Fruit fly (Drosophila melanogaster) whole organism, embryonic: ENCODE results near the gene CG5180.
A peak's percentile ranks its signal among the peaks of the same experiment; 100 is the strongest.

Experiments used
- Bteb2 ChIP-seq: fragments of 200-800 bp; sonication (Bioruptor generic); optimal IDR thresholded peaks from 2 replicates; lab custom pipeline; 2016; ENCODE audit warnings: missing biosample characterization, missing genetic modification characterization
- C15 ChIP-seq: fragments of 200-800 bp; sonication (Bioruptor generic); IDR thresholded peaks from 3 replicates; pipeline ENCODE4 v1.3.6; 2022; ENCODE audit warnings: missing biosample characterization, missing genetic modification characterization
- CG10543 ChIP-seq: fragments of 200-800 bp; sonication (Bioruptor generic); optimal IDR thresholded peaks from 3 replicates; lab custom pipeline; 2017; ENCODE audit warnings: missing biosample characterization, mild to moderate bottlenecking, missing genetic modification characterization, moderate library complexity
- CG11398 ChIP-seq: fragments of 200-800 bp; sonication (Bioruptor generic); optimal IDR thresholded peaks from 2 replicates; lab custom pipeline; 2016; ENCODE audit warnings: missing biosample characterization, missing genetic modification characterization
- CG11504 ChIP-seq: fragments of 200-800 bp; sonication (Bioruptor generic); optimal IDR thresholded peaks from 3 replicates; lab custom pipeline; 2019; ENCODE audit warnings: missing biosample characterization, mild to moderate bottlenecking, missing genetic modification characterization, moderate library complexity
- CG11696 ChIP-seq: fragments of 200-800 bp; sonication (Bioruptor generic); IDR thresholded peaks from 2 replicates; pipeline ENCODE4 v1.3.6; 2022; ENCODE audit warnings: missing biosample characterization, missing genetic modification characterization
- CG14710 ChIP-seq: fragments of 200-800 bp; sonication (Bioruptor generic); optimal IDR thresholded peaks from 3 replicates; lab custom pipeline; 2019; ENCODE audit warnings: missing biosample characterization, mild to moderate bottlenecking, missing genetic modification characterization, moderate library complexity
- CG15601 ChIP-seq: fragments of 200-800 bp; sonication (Bioruptor generic); optimal IDR thresholded peaks from 3 replicates; lab custom pipeline; 2019; ENCODE audit warnings: missing biosample characterization, mild to moderate bottlenecking, missing genetic modification characterization, moderate library complexity
- CG16813 ChIP-seq: fragments of 200-800 bp; sonication (Bioruptor generic); IDR thresholded peaks from 3 replicates; pipeline ENCODE4 v1.3.6; 2022; ENCODE audit warnings: missing biosample characterization, missing genetic modification characterization; ENCODE audit not compliant: partially characterized antibody
- CG17328 ChIP-seq: fragments of 200-800 bp; sonication (Bioruptor generic); IDR thresholded peaks from 2 replicates; pipeline ENCODE4 v1.3.6; 2022; ENCODE audit warnings: missing biosample characterization, missing genetic modification characterization
- CG17359 ChIP-seq: fragments of 200-800 bp; sonication (Bioruptor generic); optimal IDR thresholded peaks from 3 replicates; lab custom pipeline; 2018; ENCODE audit warnings: missing biosample characterization, mild to moderate bottlenecking, missing genetic modification characterization, moderate library complexity
- CG17912 ChIP-seq: fragments of 200-800 bp; sonication (Bioruptor generic); optimal IDR thresholded peaks from 2 replicates; lab custom pipeline; 2018; ENCODE audit warnings: missing biosample characterization, mild to moderate bottlenecking, missing genetic modification characterization
- CG18619 ChIP-seq: fragments of 200-800 bp; sonication (Bioruptor generic); optimal IDR thresholded peaks from 3 replicates; lab custom pipeline; 2017; ENCODE audit warnings: missing biosample characterization, mild to moderate bottlenecking, missing genetic modification characterization
- CG2129 ChIP-seq: fragments of 200-800 bp; sonication (Bioruptor generic); IDR thresholded peaks from 2 replicates; pipeline ENCODE4 v1.3.6; 2022; ENCODE audit warnings: missing biosample characterization, missing genetic modification characterization; ENCODE audit not compliant: partially characterized antibody
- CG3065 ChIP-seq: fragments of 200-800 bp; sonication (Bioruptor generic); optimal IDR thresholded peaks from 2 replicates; lab custom pipeline; 2016; ENCODE audit warnings: missing biosample characterization, missing genetic modification characterization
- CG32532 ChIP-seq: fragments of 200-800 bp; sonication (Bioruptor generic); IDR thresholded peaks from 2 replicates; pipeline ENCODE4 v1.3.6; 2022; ENCODE audit warnings: missing biosample characterization, missing genetic modification characterization
- CG33213 ChIP-seq: fragments of 200-800 bp; sonication (Bioruptor generic); optimal IDR thresholded peaks from 3 replicates; lab custom pipeline; 2016; ENCODE audit warnings: missing biosample characterization, missing genetic modification characterization
- CG4360 ChIP-seq: fragments of 200-800 bp; sonication (Bioruptor generic); IDR thresholded peaks from 2 replicates; pipeline ENCODE4 v1.3.6; 2022; ENCODE audit warnings: missing biosample characterization, missing genetic modification characterization
- CG5245 ChIP-seq: fragments of 200-800 bp; sonication (Bioruptor generic); optimal IDR thresholded peaks from 3 replicates; lab custom pipeline; 2016; ENCODE audit warnings: missing biosample characterization, missing genetic modification characterization
- CG6765 ChIP-seq: fragments of 200-800 bp; sonication (Bioruptor generic); optimal IDR thresholded peaks from 3 replicates; lab custom pipeline; 2017; ENCODE audit warnings: missing biosample characterization, mild to moderate bottlenecking, missing genetic modification characterization
- CG6813 ChIP-seq: fragments of 200-800 bp; sonication (Bioruptor generic); optimal IDR thresholded peaks from 2 replicates; lab custom pipeline; 2017; ENCODE audit warnings: missing biosample characterization, missing genetic modification characterization, mild to moderate bottlenecking, moderate library complexity, missing genetic modification reagents
- CG7839 ChIP-seq: fragments of 200-800 bp; sonication (Bioruptor generic); optimal IDR thresholded peaks from 3 replicates; lab custom pipeline; 2018; ENCODE audit warnings: missing biosample characterization, mild to moderate bottlenecking, missing genetic modification characterization, moderate library complexity
- CG7928 ChIP-seq: fragments of 200-800 bp; sonication (Bioruptor generic); optimal IDR thresholded peaks from 2 replicates; lab custom pipeline; 2017; ENCODE audit warnings: missing biosample characterization, mild to moderate bottlenecking, missing genetic modification characterization
- CG8281 ChIP-seq: fragments of 200-800 bp; sonication (Bioruptor generic); optimal IDR thresholded peaks from 2 replicates; lab custom pipeline; 2018; ENCODE audit warnings: missing biosample characterization, mild to moderate bottlenecking, missing genetic modification characterization, moderate library complexity
- CG9609 ChIP-seq: fragments of 200-800 bp; sonication (Bioruptor generic); optimal IDR thresholded peaks from 3 replicates; lab custom pipeline; 2016; ENCODE audit warnings: missing biosample characterization, missing genetic modification characterization
- Chrac-16 ChIP-seq: fragments of 200-800 bp; sonication (Bioruptor generic); optimal IDR thresholded peaks from 3 replicates; lab custom pipeline; 2016; ENCODE audit warnings: missing biosample characterization, missing genetic modification characterization
- Dbx ChIP-seq: fragments of 200-800 bp; sonication (Bioruptor generic); IDR thresholded peaks from 3 replicates; pipeline ENCODE4 v1.3.6; 2022; ENCODE audit warnings: missing biosample characterization, missing genetic modification characterization
- Fer1 ChIP-seq: fragments of 200-800 bp; sonication (Bioruptor generic); optimal IDR thresholded peaks from 2 replicates; lab custom pipeline; 2017; ENCODE audit warnings: missing biosample characterization, mild to moderate bottlenecking, missing genetic modification characterization
- HHEX ChIP-seq: fragments of 200-800 bp; sonication (Bioruptor generic); optimal IDR thresholded peaks from 3 replicates; lab custom pipeline; 2017; ENCODE audit warnings: missing biosample characterization, mild to moderate bottlenecking, missing genetic modification characterization, missing genetic modification reagents
- NFAT ChIP-seq: fragments of 200-800 bp; sonication (Bioruptor generic); IDR thresholded peaks from 2 replicates; pipeline ENCODE4 v1.3.6; 2022; ENCODE audit warnings: missing biosample characterization, missing genetic modification characterization
- aop ChIP-seq: fragments of 200-800 bp; sonication (Bioruptor generic); IDR thresholded peaks from 2 replicates; pipeline ENCODE4 v1.3.6; 2022; ENCODE audit warnings: missing biosample characterization, missing genetic modification characterization
- chn ChIP-seq: fragments of 200-800 bp; sonication (Bioruptor generic); optimal IDR thresholded peaks from 2 replicates; lab custom pipeline; 2016; ENCODE audit warnings: missing biosample characterization, missing genetic modification characterization
- corto ChIP-seq: fragments of 200-800 bp; sonication (Bioruptor generic); optimal IDR thresholded peaks from 2 replicates; lab custom pipeline; 2016; ENCODE audit warnings: missing biosample characterization, mild to moderate bottlenecking, missing genetic modification characterization, moderate library complexity
- dmrt11E ChIP-seq: fragments of 200-800 bp; sonication (Bioruptor generic); optimal IDR thresholded peaks from 3 replicates; lab custom pipeline; 2018; ENCODE audit warnings: missing biosample characterization, mild to moderate bottlenecking, missing genetic modification characterization, moderate library complexity
- esg ChIP-seq: fragments of 200-800 bp; sonication (Bioruptor generic); conservative IDR thresholded peaks from 2 replicates; pipeline ENCODE4 v1.3.6; 2022; ENCODE audit warnings: missing biosample characterization, missing genetic modification characterization
- fd102C ChIP-seq: fragments of 200-800 bp; sonication (Bioruptor generic); optimal IDR thresholded peaks from 2 replicates; lab custom pipeline; 2018; ENCODE audit warnings: missing biosample characterization, mild to moderate bottlenecking, missing genetic modification characterization, moderate library complexity
- fu2 ChIP-seq: fragments of 200-800 bp; sonication (Bioruptor generic); optimal IDR thresholded peaks from 2 replicates; lab custom pipeline; 2016; ENCODE audit warnings: missing biosample characterization, missing genetic modification characterization
- grn ChIP-seq: fragments of 200-800 bp; sonication (Bioruptor generic); optimal IDR thresholded peaks from 3 replicates; lab custom pipeline; 2017; ENCODE audit warnings: missing biosample characterization, missing genetic modification characterization
- hth ChIP-seq: fragments of >200 bp; optimal IDR thresholded peaks from 2 replicates; lab custom pipeline; 2017; ENCODE audit warnings: inconsistent platforms
- nau ChIP-seq: fragments of 200-800 bp; sonication (Bioruptor generic); optimal IDR thresholded peaks from 3 replicates; lab custom pipeline; 2017; ENCODE audit warnings: missing biosample characterization, mild to moderate bottlenecking, missing genetic modification characterization, missing genetic modification reagents
- oc ChIP-seq: fragments of 200-800 bp; sonication (Bioruptor generic); optimal IDR thresholded peaks from 2 replicates; lab custom pipeline; 2018; ENCODE audit warnings: missing biosample characterization, mild to moderate bottlenecking, missing genetic modification characterization, moderate library complexity
- p53 ChIP-seq: fragments of 200-800 bp; sonication (Bioruptor generic); optimal IDR thresholded peaks from 2 replicates; lab custom pipeline; 2016; ENCODE audit warnings: missing biosample characterization, missing genetic modification characterization
- pan ChIP-seq, 4 experiments: fragments of >200 bp in 3 of 4; fragments of 200-800 bp in 1 of 4; sonication (Bioruptor generic) in 1 of 4; optimal IDR thresholded peaks in 3 of 4; IDR thresholded peaks in 1 of 4; 2 replicates each; pipeline versions ENCODE4 v1.3.6 to Lab custom; 2017 to 2022; ENCODE audit warnings: missing biosample characterization in 2 of 4, missing genetic modification characterization in 2 of 4, mixed read lengths in 1 of 4
- phol ChIP-seq: fragments of 200-800 bp; sonication (Bioruptor generic); optimal IDR thresholded peaks from 3 replicates; lab custom pipeline; 2018; ENCODE audit warnings: missing biosample characterization, mild to moderate bottlenecking, missing genetic modification characterization, moderate library complexity
- sr ChIP-seq: fragments of 200-800 bp; sonication (Bioruptor generic); IDR thresholded peaks from 3 replicates; pipeline ENCODE4 v1.3.6; 2022; ENCODE audit warnings: missing biosample characterization, missing genetic modification characterization
- ssp ChIP-seq: fragments of 200-800 bp; sonication (Bioruptor generic); IDR thresholded peaks from 2 replicates; pipeline ENCODE4 v1.3.6; 2022; ENCODE audit warnings: missing biosample characterization, missing genetic modification characterization
- tap ChIP-seq: fragments of 200-800 bp; optimal IDR thresholded peaks from 3 replicates; lab custom pipeline; 2019; ENCODE audit warnings: missing biosample characterization, mild to moderate bottlenecking, missing genetic modification characterization, moderate library complexity
- vfl ChIP-seq: fragments of 200-800 bp; sonication (Bioruptor generic); optimal IDR thresholded peaks from 2 replicates; lab custom pipeline; 2016; ENCODE audit warnings: missing biosample characterization, missing genetic modification characterization
- zen ChIP-seq: fragments of 200-800 bp; sonication (Bioruptor generic); optimal IDR thresholded peaks from 3 replicates; lab custom pipeline; 2018; ENCODE audit warnings: missing biosample characterization, mild to moderate bottlenecking, missing genetic modification characterization, moderate library complexity
- zf30C ChIP-seq: fragments of 200-800 bp; sonication (Bioruptor generic); optimal IDR thresholded peaks from 3 replicates; lab custom pipeline; 2018; ENCODE audit warnings: missing biosample characterization, mild to moderate bottlenecking, missing genetic modification characterization
- zfh2 ChIP-seq: fragments of 200-800 bp; sonication (Bioruptor generic); optimal IDR thresholded peaks from 2 replicates; lab custom pipeline; 2016; ENCODE audit warnings: missing biosample characterization, missing genetic modification characterization

CG5180 gene

dm6 chr3R:20574535-20574980, 16.8 kb downstream of the CG5180 start (continued):
- TF ChIP-seq corto (GFP tag; lab: Kevin White, UChicago) (no peak), CG6813 (GFP tag; lab: Kevin White, UChicago) (no peak), zen (peak; percentile 36), Chrac-16 (GFP tag; lab: Kevin White, UChicago) (no peak), CG7928 (GFP tag; lab: Kevin White, UChicago) (peak; percentile 62), p53 (GFP tag; lab: Kevin White, UChicago) (no peak), vfl (GFP tag; lab: Kevin White, UChicago) (peak; percentile 17), hth (no peak), tap (tag; lab: Kevin White, UChicago) (no peak), CG11504 (tag; lab: Kevin White, UChicago) (no peak), CG33213 (GFP tag; lab: Kevin White, UChicago) (no peak), CG16813 (GFP tag; lab: Robert Waterston, UW) (no peak), CG7839 (no peak), dmrt11E (no peak), chn (GFP tag; lab: Kevin White, UChicago) (no peak), Fer1 (GFP tag; lab: Kevin White, UChicago) (peak; percentile 40), CG32532 (GFP tag; lab: Robert Waterston, UW) (peak; percentile 52; the same call in 1 of the 2 replicates), Dbx (peak; percentile 60; the same call in 2 of the 3 replicates), zf30C (GFP tag; lab: Kevin White, UChicago) (peak; percentile 28), CG9609 (GFP tag; lab: Kevin White, UChicago) (no peak), CG17328 (no peak), phol (tag; lab: Kevin White, UChicago) (no peak), CG11398 (peak; percentile 2), CG15601 (tag; lab: Kevin White, UChicago) (no peak), CG3065 (no peak), CG6765 (peak; percentile 43), fu2 (GFP tag; lab: Kevin White, UChicago) (peak; percentile 32), Bteb2 (no peak), sr (no peak), C15 (no peak), nau (no peak), HHEX (GFP tag; lab: Kevin White, UChicago) (no peak), fd102C (GFP tag; lab: Kevin White, UChicago) (no peak), CG17359 (tag; lab: Kevin White, UChicago) (no peak), oc (tag; lab: Kevin White, UChicago) (no peak), pan (optimal IDR thresholded peaks at IDR 0.05; lab: Kevin White, UChicago) (no peak), pan (GFP tag; optimal IDR thresholded peaks at IDR 0.05 in 1 of 2, IDR thresholded peaks at IDR 0.05 in 1 of 2) (no peak), CG5245 (GFP tag; lab: Kevin White, UChicago) (no peak), CG10543 (GFP tag; lab: Kevin White, UChicago) (peak; percentile 84), CG8281 (tag; lab: Kevin White, UChicago) (no peak), CG2129 (GFP tag; lab: Robert Waterston, UW) (no peak), esg (GFP tag; lab: Robert Waterston, UW) (no peak), CG14710 (no peak), CG4360 (GFP tag; lab: Robert Waterston, UW) (peak; percentile 38; the same call in 1 of the 2 replicates), aop (GFP tag; lab: Robert Waterston, UW) (no peak), CG17912 (no peak), zfh2 (GFP tag; lab: Kevin White, UChicago) (no peak), grn (peak; percentile 83), NFAT (GFP tag; lab: Robert Waterston, UW) (peak; percentile 32; the same call in 1 of the 2 replicates), ssp (GFP tag; lab: Robert Waterston, UW) (no peak), CG18619 (no peak), CG11696 (no peak)
